Fruit fly (Drosophila melanogaster): ENCODE measurements around the gene CG1236.

The CG1236 gene

DNA sequence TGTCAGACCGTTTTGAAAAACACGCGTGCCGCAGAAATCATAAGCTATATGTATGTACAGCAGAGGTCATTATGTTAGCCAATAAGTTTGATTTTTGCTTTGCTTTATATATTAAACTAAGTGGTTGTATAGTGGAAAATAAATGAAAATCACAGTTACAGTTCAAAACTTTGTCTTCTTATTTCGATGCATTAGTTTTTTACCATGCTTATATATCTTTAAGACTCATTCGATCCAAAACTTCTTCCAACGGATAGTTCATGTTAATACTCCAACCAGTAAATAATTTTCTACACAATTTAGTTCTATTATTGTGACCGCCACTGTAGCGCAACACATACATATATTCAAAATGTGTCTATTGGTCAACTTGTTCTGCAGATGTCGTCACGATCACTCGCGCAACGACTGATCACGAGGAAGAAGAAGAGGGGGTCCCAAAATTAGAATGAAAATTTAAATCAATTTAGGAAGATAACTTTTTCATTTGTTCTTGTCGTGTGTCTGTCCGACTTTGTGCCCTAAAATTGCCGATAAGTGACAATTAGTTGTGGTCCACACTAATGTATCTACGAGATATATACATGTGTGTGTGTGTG, 31.0 kb upstream of the CG1236 start (continued):
- TF ChIP-seq Rfx (GFP tag; IDR thresholded peaks at IDR 0.05) (peak; percentile 50; the same call in 1 of the 2 replicates), Drgx (GFP tag; IDR thresholded peaks at IDR 0.05) (peak; percentile 30; the same call in 1 of the 2 replicates), CG10959 (GFP tag; IDR thresholded peaks at IDR 0.05) (no peak), CG7928 (GFP tag; optimal IDR thresholded peaks at IDR 0.05) (peak; percentile 1), Xrp1 (GFP tag; IDR thresholded peaks at IDR 0.05) (peak; percentile 68; the same call in 1 of the 2 replicates), CG4328 (GFP tag; optimal IDR thresholded peaks at IDR 0.05) (peak; percentile 58), HLH4C (GFP tag; IDR thresholded peaks at IDR 0.05; ENCODE audit: partially characterized antibody) (no peak), slou (GFP tag; optimal IDR thresholded peaks at IDR 0.05) (peak; percentile 15), CG7786 (GFP tag; optimal IDR thresholded peaks at IDR 0.05) (peak; percentile 5), CG2712 (tag; optimal IDR thresholded peaks at IDR 0.05) (peak; percentile 86), CG12155 (GFP tag; optimal IDR thresholded peaks at IDR 0.05) (peak; percentile 36), chif (GFP tag; optimal IDR thresholded peaks at IDR 0.05) (peak; percentile 43 to 56), Eip74EF (GFP tag; optimal IDR thresholded peaks at IDR 0.05) (no peak), sob (GFP tag; IDR thresholded peaks at IDR 0.05) (peak; percentile 56; the same call in 1 of the 2 replicates), Dip2 (GFP tag; IDR thresholded peaks at IDR 0.05) (no peak), CG10209 (GFP tag; optimal IDR thresholded peaks at IDR 0.05) (peak; percentile 64), CG2875 (GFP tag; optimal IDR thresholded peaks at IDR 0.05) (peak; percentile 43), bigmax (GFP tag; optimal IDR thresholded peaks at IDR 0.05) (no peak), hb (GFP tag; IDR thresholded peaks at IDR 0.05; ENCODE audit: partially characterized antibody) (no peak), CG8944 (GFP tag; optimal IDR thresholded peaks at IDR 0.05) (no peak), Hr39 (optimal IDR thresholded peaks at IDR 0.05) (no peak), bab2 (GFP tag; optimal IDR thresholded peaks at IDR 0.05) (peak; percentile 3), nerfin-1 (tag; optimal IDR thresholded peaks at IDR 0.05) (peak; percentile 63), Fer1 (GFP tag; optimal IDR thresholded peaks at IDR 0.05) (no peak), CG11696 (GFP tag; IDR thresholded peaks at IDR 0.05) (peak; percentile 81), CG7987 (GFP tag; optimal IDR thresholded peaks at IDR 0.05) (peak; percentile 92), CG6689 (GFP tag; IDR thresholded peaks at IDR 0.05) (peak; percentile 63; the same call in 1 of the 2 replicates), al (GFP tag; IDR thresholded peaks at IDR 0.05) (peak; percentile 54), h (optimal IDR thresholded peaks at IDR 0.05) (no peak), Fer3 (tag; optimal IDR thresholded peaks at IDR 0.05) (no peak), CG9932 (GFP tag; IDR thresholded peaks at IDR 0.05) (peak; percentile 46; the same call in 1 of the 2 replicates), Max (GFP tag; optimal IDR thresholded peaks at IDR 0.05) (peak; percentile 42), org-1 (GFP tag; optimal IDR thresholded peaks at IDR 0.05) (peak; percentile 61), CG17328 (GFP tag; IDR thresholded peaks at IDR 0.05) (peak; percentile 39; the same call in 1 of the 2 replicates), Sox102F (GFP tag; optimal IDR thresholded peaks at IDR 0.05) (peak; percentile 71), Hr51 (GFP tag; optimal IDR thresholded peaks at IDR 0.05) (peak in 1 of 2 experiments; percentile 77), run (tag; optimal IDR thresholded peaks at IDR 0.05) (peak; percentile 25), sna (GFP tag; IDR thresholded peaks at IDR 0.05; ENCODE audit: partially characterized antibody) (no peak), CG7839 (tag; optimal IDR thresholded peaks at IDR 0.05) (peak; percentile 74), cad (GFP tag; optimal IDR thresholded peaks at IDR 0.05) (no peak), zfh1 (GFP tag; IDR thresholded peaks at IDR 0.05) (0 out of 3 replicates have a peak, but pooled peaks have one; percentile 56), ewg (GFP tag; optimal IDR thresholded peaks at IDR 0.05) (peak; percentile 24), slp2 (GFP tag; optimal IDR thresholded peaks at IDR 0.05) (peak; percentile 8), lmd (GFP tag; IDR thresholded peaks at IDR 0.05) (peak; percentile 73), Stat92E (GFP tag; optimal IDR thresholded peaks at IDR 0.05) (peak in 1 of 3 experiments; percentile 33), CG2202 (tag; optimal IDR thresholded peaks at IDR 0.05) (peak; percentile 12), repo (GFP tag; optimal IDR thresholded peaks at IDR 0.05) (no peak), cg (GFP tag; optimal IDR thresholded peaks at IDR 0.05) (peak; percentile 34), CG11085 (GFP tag; IDR thresholded peaks at IDR 0.05) (no peak), Dip3 (GFP tag; optimal IDR thresholded peaks at IDR 0.05) (peak; percentile 16)

Measured in whole organism, embryonic.